Worm (Caenorhabditis elegans): ENCODE data around the gene srg-46.
A peak's percentile ranks its signal among the peaks of the same experiment; 100 is the strongest.

srg-46 gene

DNA sequence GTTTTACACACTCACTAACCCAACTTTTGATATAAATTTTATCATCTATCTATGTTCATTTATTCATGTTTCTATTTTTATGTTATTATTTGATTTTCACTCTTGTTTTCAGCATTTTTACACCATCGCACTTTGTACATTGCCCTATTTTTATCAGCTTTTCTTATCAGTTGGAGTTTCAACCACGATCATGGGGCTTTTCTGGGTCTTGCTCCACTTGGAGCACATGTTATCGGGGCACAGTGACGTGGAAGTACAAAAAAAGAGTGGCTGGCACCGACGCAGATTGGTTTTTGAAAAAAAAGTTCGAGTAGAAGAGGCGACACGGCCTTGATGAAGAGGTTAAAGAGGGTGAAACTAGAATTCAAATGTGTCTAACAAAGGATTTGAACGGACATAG is 13.6 kb downstream of the srg-46 start (continued):
- no peak for TF ChIP-seq spr-1 (tag; optimal IDR thresholded peaks at IDR 0.05)
- TF ChIP-seq ama-1 (optimal IDR thresholded peaks at IDR 0.05) = no peak
- TF ChIP-seq zag-1 (tag; optimal IDR thresholded peaks at IDR 0.05) = no peak
- TF ChIP-seq aly-2 (tag; optimal IDR thresholded peaks at IDR 0.05) = no peak
- TF ChIP-seq aha-1 (tag) = no peak
- no peak for TF ChIP-seq lin-15B (tag; optimal IDR thresholded peaks at IDR 0.05)
- no peak for TF ChIP-seq dpl-1 (GFP tag; optimal IDR thresholded peaks at IDR 0.05)
- TF ChIP-seq tag-97 (GFP tag; IDR thresholded peaks at IDR 0.05) = no peak
- no peak for TF ChIP-seq lin-29 (GFP tag; IDR thresholded peaks at IDR 0.05)
- no peak for TF ChIP-seq zfp-2 (tag; optimal IDR thresholded peaks at IDR 0.05)
- TF ChIP-seq ZK546.5 (tag; optimal IDR thresholded peaks at IDR 0.05) = no peak
- no peak for TF ChIP-seq lin-38 (GFP tag; IDR thresholded peaks at IDR 0.05)
- no peak for TF ChIP-seq F44E2.7 (GFP tag; IDR thresholded peaks at IDR 0.05)
- no peak for TF ChIP-seq ceh-62 (tag; optimal IDR thresholded peaks at IDR 0.05)
- no peak for TF ChIP-seq jun-1 (tag; optimal IDR thresholded peaks at IDR 0.05)
- no peak for TF ChIP-seq ztf-7 (tag; optimal IDR thresholded peaks at IDR 0.05)

DNA sequence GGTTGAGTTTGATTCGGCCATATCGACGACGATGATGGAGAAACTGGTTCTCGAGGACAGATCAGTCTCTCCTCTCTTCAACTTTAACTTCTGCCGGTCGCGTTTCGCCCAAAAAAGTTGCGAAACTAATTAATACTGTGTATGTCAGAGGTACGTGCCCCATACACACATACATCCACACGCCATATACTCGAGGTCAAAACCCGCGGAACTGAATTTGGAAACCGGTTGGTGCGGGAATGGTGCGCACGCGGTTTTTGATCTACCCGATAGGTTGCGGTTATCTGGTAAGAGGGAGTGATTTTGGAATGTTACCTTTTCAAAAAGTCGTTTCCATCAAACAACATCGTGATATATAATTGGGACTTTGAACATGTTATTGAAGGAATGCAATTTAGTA is 16.7 kb downstream of the srg-46 start, which contains the start of gene ifbp-1:
TSS of gene ifbp-1 (minus strand) at position 85 of the 400 bp plus-strand sequence.
- TF ChIP-seq nhr-28 (tag; optimal IDR thresholded peaks at IDR 0.05) (peak; percentile 85), aha-1 (tag) (peak; percentile 29), hif-1 (tag; optimal IDR thresholded peaks at IDR 0.05) (no peak), ztf-7 (tag; optimal IDR thresholded peaks at IDR 0.05) (no peak), madf-5 (GFP tag; IDR thresholded peaks at IDR 0.05) (no peak), Y48G9A.11 (GFP tag; IDR thresholded peaks at IDR 0.05) (no peak), ZK337.2 (GFP tag; IDR thresholded peaks at IDR 0.05) (no peak), ZK546.5 (tag; optimal IDR thresholded peaks at IDR 0.05) (no peak), T26A8.4 (GFP tag; IDR thresholded peaks at IDR 0.05) (no peak), nhr-10 (tag; optimal IDR thresholded peaks at IDR 0.05) (peak; percentile 14), nhr-237 (tag; optimal IDR thresholded peaks at IDR 0.05) (no peak), zag-1 (tag; optimal IDR thresholded peaks at IDR 0.05) (no peak), nhr-6 (tag; optimal IDR thresholded peaks at IDR 0.05) (no peak), set-16 (GFP tag; IDR thresholded peaks at IDR 0.05) (0 out of 2 replicates have a peak, but pooled peaks have one; percentile 6), nhr-25 (tag; optimal IDR thresholded peaks at IDR 0.05; ENCODE audit: borderline replicate concordance, insufficient read depth) (peak; percentile 79), lim-7 (GFP tag; IDR thresholded peaks at IDR 0.05) (no peak), cey-2 (tag; optimal IDR thresholded peaks at IDR 0.05; ENCODE audit: borderline replicate concordance, insufficient read depth) (peak; percentile 73), mep-1 (tag; optimal IDR thresholded peaks at IDR 0.05) (peak; percentile 64), ceh-20 (GFP tag; IDR thresholded peaks at IDR 0.05) (no peak), mxl-3 (GFP tag; optimal IDR thresholded peaks at IDR 0.05) (peak; percentile 85), ceh-28 (tag; optimal IDR thresholded peaks at IDR 0.05) (no peak), sdz-12 (GFP tag; optimal IDR thresholded peaks at IDR 0.05) (no peak), Y105C5A.15 (GFP tag; IDR thresholded peaks at IDR 0.05) (no peak), hmg-1.1 (GFP tag; IDR thresholded peaks at IDR 0.05) (no peak), attf-4 (tag; optimal IDR thresholded peaks at IDR 0.05) (no peak), ceh-82 (tag; optimal IDR thresholded peaks at IDR 0.05) (no peak), ctbp-1 (GFP tag; IDR thresholded peaks at IDR 0.05) (no peak), hlh-30 (tag; optimal IDR thresholded peaks at IDR 0.05; ENCODE audit: insufficient read depth) (peak; percentile 74), daf-19 (GFP tag; conservative IDR thresholded peaks at IDR 0.05) (no peak), F49E8.2 (tag; optimal IDR thresholded peaks at IDR 0.05; ENCODE audit: borderline replicate concordance) (no peak), php-3 (GFP tag; IDR thresholded peaks at IDR 0.05) (no peak), mxl-2 (GFP tag; conservative IDR thresholded peaks at IDR 0.05) (no peak), lsy-2 (tag; optimal IDR thresholded peaks at IDR 0.05) (peak; percentile 22 to 34), dmd-6 (GFP tag; IDR thresholded peaks at IDR 0.05) (peak; percentile 24; the same call in 1 of the 2 replicates), madf-9 (GFP tag; conservative IDR thresholded peaks at IDR 0.05) (0 out of 2 replicates have a peak, but pooled peaks have one; percentile 10), lin-1 (GFP tag; IDR thresholded peaks at IDR 0.05) (no peak), tra-1 (GFP tag; IDR thresholded peaks at IDR 0.05) (no peak), hlh-11 (tag; optimal IDR thresholded peaks at IDR 0.05) (peak; percentile 67), egl-43 (GFP tag; IDR thresholded peaks at IDR 0.05) (no peak)
